Fruit fly (Drosophila melanogaster) whole organism: ENCODE data around the gene Sas10.

Experiments
- CG8478 ChIP-seq: fragments of >200 bp; optimal IDR thresholded peaks from 2 replicates; lab custom pipeline; 2018; ENCODE audit warnings: inconsistent platforms
- Dll ChIP-seq: fragments of >200 bp; optimal IDR thresholded peaks from 2 replicates; lab custom pipeline; 2017
- EcR ChIP-seq, 2 experiments: fragments of >200 bp; optimal IDR thresholded peaks; 2 replicates each; lab custom pipeline; 2017; ENCODE audit warnings: missing biosample characterization in 2 of 2, missing genetic modification characterization in 2 of 2, missing genetic modification reagents in 2 of 2
- pan ChIP-seq: fragments of >200 bp; optimal IDR thresholded peaks from 2 replicates; lab custom pipeline; 2017
- psq ChIP-seq: fragments of >200 bp; optimal IDR thresholded peaks from 2 replicates; lab custom pipeline; 2017
- usp ChIP-seq: fragments of >200 bp; optimal IDR thresholded peaks from 2 replicates; lab custom pipeline; 2017; ENCODE audit warnings: missing biosample characterization, missing genetic modification characterization, mixed read lengths

dm6 chrX:5357035-5357434, 39.8 kb downstream of the Sas10 start:
- TF ChIP-seq usp (GFP tag; lab: Kevin White, UChicago) (no peak), Dll (lab: Kevin White, UChicago) (no peak), psq (no peak), CG8478 (lab: Kevin White, UChicago) (no peak), EcR (GFP tag; optimal IDR thresholded peaks at IDR 0.05; lab: Kevin White, UChicago) (no peak), pan (lab: Kevin White, UChicago) (no peak)
